Fruit fly (Drosophila melanogaster) whole organism, embryonic: ENCODE data around the gene CG8543.

Experiments used
- Ada2b ChIP-seq: fragments of 200-800 bp; sonication (Bioruptor generic); IDR thresholded peaks from 2 replicates; pipeline ENCODE4 v1.3.6; 2022; ENCODE audit warnings: missing biosample characterization, missing genetic modification characterization
- Adf1 ChIP-seq: fragments of 200-800 bp; sonication (Bioruptor generic); IDR thresholded peaks from 2 replicates; pipeline ENCODE4 v1.3.6; 2022; ENCODE audit warnings: missing biosample characterization, missing genetic modification characterization
- B-H1 ChIP-seq: fragments of 200-800 bp; sonication (Bioruptor generic); IDR thresholded peaks from 3 replicates; pipeline ENCODE4 v1.3.6; 2022; ENCODE audit warnings: missing biosample characterization, missing genetic modification characterization
- CG11456 ChIP-seq: fragments of 200-800 bp; sonication (Bioruptor generic); IDR thresholded peaks from 3 replicates; pipeline ENCODE4 v1.3.6; 2022; ENCODE audit warnings: missing biosample characterization, missing genetic modification characterization
- CG12236 ChIP-seq: fragments of 200-800 bp; sonication (Bioruptor generic); optimal IDR thresholded peaks from 2 replicates; lab custom pipeline; 2016; ENCODE audit warnings: missing biosample characterization, missing genetic modification characterization
- CG12744 ChIP-seq: fragments of 200-800 bp; sonication (Bioruptor generic); optimal IDR thresholded peaks from 2 replicates; lab custom pipeline; 2016; ENCODE audit warnings: missing biosample characterization, missing genetic modification characterization
- CG14667 ChIP-seq: fragments of 200-800 bp; sonication (Bioruptor generic); IDR thresholded peaks from 2 replicates; pipeline ENCODE4 v1.3.6; 2022; ENCODE audit warnings: missing biosample characterization, missing genetic modification characterization
- CG15011 ChIP-seq: fragments of 200-800 bp; sonication (Bioruptor generic); optimal IDR thresholded peaks from 3 replicates; lab custom pipeline; 2018; ENCODE audit warnings: missing biosample characterization, mild to moderate bottlenecking, missing genetic modification characterization
- CG18619 ChIP-seq: fragments of 200-800 bp; sonication (Bioruptor generic); optimal IDR thresholded peaks from 3 replicates; lab custom pipeline; 2017; ENCODE audit warnings: missing biosample characterization, mild to moderate bottlenecking, missing genetic modification characterization
- CG2202 ChIP-seq: fragments of 200-800 bp; sonication (Bioruptor generic); optimal IDR thresholded peaks from 2 replicates; lab custom pipeline; 2018; ENCODE audit warnings: missing biosample characterization, mild to moderate bottlenecking, missing genetic modification characterization
- CG2712 ChIP-seq: fragments of 200-800 bp; optimal IDR thresholded peaks from 3 replicates; lab custom pipeline; 2019; ENCODE audit warnings: missing biosample characterization, mild to moderate bottlenecking, missing genetic modification characterization, moderate library complexity
- CG2875 ChIP-seq: fragments of 200-800 bp; sonication (Bioruptor generic); optimal IDR thresholded peaks from 2 replicates; lab custom pipeline; 2017; ENCODE audit warnings: missing biosample characterization, mild to moderate bottlenecking, missing genetic modification characterization, missing genetic modification reagents
- CG5180 ChIP-seq: fragments of 200-800 bp; sonication (Bioruptor generic); optimal IDR thresholded peaks from 3 replicates; lab custom pipeline; 2017; ENCODE audit warnings: missing biosample characterization, missing genetic modification characterization, mild to moderate bottlenecking, moderate library complexity, missing genetic modification reagents
- CG6254 ChIP-seq: fragments of 200-800 bp; sonication (Bioruptor generic); optimal IDR thresholded peaks from 3 replicates; lab custom pipeline; 2017; ENCODE audit warnings: mild to moderate bottlenecking, missing biosample characterization, missing genetic modification reagents, missing genetic modification characterization
- CG6272 ChIP-seq: fragments of 200-800 bp; sonication (Bioruptor generic); IDR thresholded peaks from 2 replicates; pipeline ENCODE4 v1.3.6; 2022; ENCODE audit warnings: missing biosample characterization, missing genetic modification characterization
- CG7556 ChIP-seq: fragments of 200-800 bp; sonication (Bioruptor generic); optimal IDR thresholded peaks from 2 replicates; lab custom pipeline; 2017; ENCODE audit warnings: missing biosample characterization, mild to moderate bottlenecking, missing genetic modification characterization
- CG8281 ChIP-seq: fragments of 200-800 bp; sonication (Bioruptor generic); optimal IDR thresholded peaks from 2 replicates; lab custom pipeline; 2018; ENCODE audit warnings: missing biosample characterization, mild to moderate bottlenecking, missing genetic modification characterization, moderate library complexity
- CG9876 ChIP-seq: fragments of 200-800 bp; sonication (Bioruptor generic); optimal IDR thresholded peaks from 2 replicates; lab custom pipeline; 2016; ENCODE audit warnings: missing biosample characterization, missing genetic modification characterization
- Deaf1 ChIP-seq: fragments of 200-800 bp; optimal IDR thresholded peaks from 3 replicates; lab custom pipeline; 2019; ENCODE audit warnings: missing biosample characterization, mild to moderate bottlenecking, missing genetic modification characterization, moderate library complexity
- E2f2 ChIP-seq: fragments of 200-800 bp; sonication (Bioruptor generic); IDR thresholded peaks from 2 replicates; pipeline ENCODE4 v1.3.6; 2022; ENCODE audit warnings: missing biosample characterization, missing genetic modification characterization
- H15 ChIP-seq: fragments of 200-800 bp; sonication (Bioruptor generic); IDR thresholded peaks from 3 replicates; pipeline ENCODE4 v1.3.6; 2022; ENCODE audit warnings: missing biosample characterization, missing genetic modification characterization
- Hmx ChIP-seq: fragments of 200-800 bp; sonication (Bioruptor generic); optimal IDR thresholded peaks from 2 replicates; lab custom pipeline; 2016; ENCODE audit warnings: missing biosample characterization, missing genetic modification characterization
- Hr51 ChIP-seq, 2 experiments: fragments of 200-800 bp; sonication (Bioruptor generic); optimal IDR thresholded peaks; 2 replicates in 1 of 2; 3 replicates in 1 of 2; lab custom pipeline; 2016 to 2018; ENCODE audit warnings: missing biosample characterization in 2 of 2, missing genetic modification characterization in 2 of 2, mild to moderate bottlenecking in 1 of 2, moderate library complexity in 1 of 2
- Hsf ChIP-seq: fragments of 200-800 bp; sonication (Bioruptor generic); optimal IDR thresholded peaks from 3 replicates; lab custom pipeline; 2016; ENCODE audit warnings: missing biosample characterization, missing genetic modification characterization
- Nf-YB ChIP-seq: fragments of 200-800 bp; sonication (Bioruptor generic); optimal IDR thresholded peaks from 3 replicates; lab custom pipeline; 2019; ENCODE audit warnings: missing biosample characterization, mild to moderate bottlenecking, missing genetic modification characterization, moderate library complexity
- Opbp ChIP-seq: fragments of 200-800 bp; sonication (Bioruptor generic); IDR thresholded peaks from 3 replicates; pipeline ENCODE4 v1.3.6; 2022; ENCODE audit warnings: missing biosample characterization, missing genetic modification characterization; ENCODE audit not compliant: partially characterized antibody
- Rfx ChIP-seq: fragments of 200-800 bp; sonication (Bioruptor generic); IDR thresholded peaks from 2 replicates; pipeline ENCODE4 v1.3.6; 2022; ENCODE audit warnings: missing biosample characterization, missing genetic modification characterization
- Six4 ChIP-seq: fragments of 200-800 bp; sonication (Bioruptor generic); optimal IDR thresholded peaks from 2 replicates; lab custom pipeline; 2016; ENCODE audit warnings: missing biosample characterization, missing genetic modification characterization
- Sox102F ChIP-seq: fragments of 200-800 bp; sonication (Bioruptor generic); optimal IDR thresholded peaks from 2 replicates; lab custom pipeline; 2018; ENCODE audit warnings: missing biosample characterization, mild to moderate bottlenecking, missing genetic modification characterization, moderate library complexity
- TFAM ChIP-seq: fragments of 200-800 bp; sonication (Bioruptor generic); optimal IDR thresholded peaks from 2 replicates; lab custom pipeline; 2017; ENCODE audit warnings: missing biosample characterization, missing genetic modification characterization, inconsistent platforms
- bcd ChIP-seq: fragments of 200-800 bp; sonication (Bioruptor generic); optimal IDR thresholded peaks from 2 replicates; lab custom pipeline; 2017; ENCODE audit warnings: missing biosample characterization, mild to moderate bottlenecking, missing genetic modification characterization
- bigmax ChIP-seq: fragments of 200-800 bp; sonication (Bioruptor generic); optimal IDR thresholded peaks from 2 replicates; lab custom pipeline; 2018; ENCODE audit warnings: missing biosample characterization, mild to moderate bottlenecking, missing genetic modification characterization
- dimm ChIP-seq: fragments of 200-800 bp; sonication (Bioruptor generic); IDR thresholded peaks from 2 replicates; pipeline ENCODE4 v1.3.6; 2022; ENCODE audit warnings: missing biosample characterization, missing genetic modification characterization
- dm ChIP-seq: fragments of 200-800 bp; sonication (Bioruptor generic); optimal IDR thresholded peaks from 3 replicates; lab custom pipeline; 2016; ENCODE audit warnings: missing biosample characterization, missing genetic modification characterization
- gcm ChIP-seq: fragments of 200-800 bp; sonication (Bioruptor generic); optimal IDR thresholded peaks from 2 replicates; lab custom pipeline; 2019; ENCODE audit warnings: missing biosample characterization, mild to moderate bottlenecking, missing genetic modification characterization, moderate library complexity
- luna ChIP-seq: fragments of 200-800 bp; sonication (Bioruptor generic); optimal IDR thresholded peaks from 2 replicates; lab custom pipeline; 2016; ENCODE audit warnings: missing biosample characterization, missing genetic modification characterization
- mam ChIP-seq: fragments of 200-800 bp; sonication (Bioruptor generic); optimal IDR thresholded peaks from 3 replicates; lab custom pipeline; 2016; ENCODE audit warnings: missing biosample characterization, missing genetic modification characterization
- mld ChIP-seq: fragments of 200-800 bp; sonication (Bioruptor generic); IDR thresholded peaks from 3 replicates; pipeline ENCODE4 v1.3.6; 2022; ENCODE audit warnings: missing biosample characterization, missing genetic modification characterization; ENCODE audit not compliant: partially characterized antibody
- nau ChIP-seq: fragments of 200-800 bp; sonication (Bioruptor generic); optimal IDR thresholded peaks from 3 replicates; lab custom pipeline; 2017; ENCODE audit warnings: missing biosample characterization, mild to moderate bottlenecking, missing genetic modification characterization, missing genetic modification reagents
- nerfin-2 ChIP-seq: fragments of 200-800 bp; sonication (Bioruptor generic); IDR thresholded peaks from 2 replicates; pipeline ENCODE4 v1.3.6; 2022; ENCODE audit warnings: missing biosample characterization, missing genetic modification characterization; ENCODE audit not compliant: partially characterized antibody
- sc ChIP-seq, 3 experiments: fragments of >200 bp in 2 of 3; fragments of 200-800 bp in 1 of 3; sonication (Bioruptor generic) in 1 of 3; optimal IDR thresholded peaks; 2 replicates in 2 of 3; 3 replicates in 1 of 3; lab custom pipeline; 2017; ENCODE audit warnings: mild to moderate bottlenecking in 1 of 3, missing biosample characterization in 1 of 3, missing genetic modification characterization in 1 of 3, missing genetic modification reagents in 1 of 3
- sens ChIP-seq: fragments of 200-800 bp; sonication (Bioruptor generic); peaks from one replicate; lab custom pipeline; 2016; ENCODE audit warnings: missing biosample characterization, missing genetic modification characterization
- stwl ChIP-seq: fragments of 200-800 bp; sonication (Bioruptor generic); optimal IDR thresholded peaks from 3 replicates; lab custom pipeline; 2018; ENCODE audit warnings: missing biosample characterization, mild to moderate bottlenecking, missing genetic modification characterization, moderate library complexity
- tll ChIP-seq, 2 experiments: fragments of 200-800 bp in 1 of 2; fragments of >200 bp in 1 of 2; sonication (Bioruptor generic) in 1 of 2; optimal IDR thresholded peaks; 2 replicates each; lab custom pipeline; 2017 to 2019; ENCODE audit warnings: missing biosample characterization in 2 of 2, missing genetic modification characterization in 2 of 2, mild to moderate bottlenecking in 1 of 2, moderate library complexity in 1 of 2
- toy ChIP-seq: fragments of 200-800 bp; sonication (Bioruptor generic); IDR thresholded peaks from 2 replicates; pipeline ENCODE4 v1.3.6; 2022; ENCODE audit warnings: missing biosample characterization, missing genetic modification characterization
- unpg ChIP-seq: fragments of 200-800 bp; sonication (Bioruptor generic); optimal IDR thresholded peaks from 3 replicates; lab custom pipeline; 2018; ENCODE audit warnings: missing biosample characterization, mild to moderate bottlenecking, missing genetic modification characterization, moderate library complexity
- wek ChIP-seq: fragments of 200-800 bp; sonication (Bioruptor generic); optimal IDR thresholded peaks from 3 replicates; lab custom pipeline; 2018; ENCODE audit warnings: missing biosample characterization, mild to moderate bottlenecking, missing genetic modification characterization, moderate library complexity

The CG8543 gene

dm6 chr3L:7510414-7511384, 40.6 kb upstream of the CG8543 start, which contains the start of gene CG7546 (continued):
- TF ChIP-seq unpg (GFP tag; lab: Kevin White, UChicago) (no peak), CG7556 (GFP tag; lab: Kevin White, UChicago) (peak; percentile 30), CG2712 (peak; percentile 33), H15 (no peak), bigmax (GFP tag; lab: Kevin White, UChicago) (no peak), Hsf (peak; percentile 16), wek (GFP tag; lab: Kevin White, UChicago) (no peak), sens (peak; percentile 34), toy (GFP tag; lab: Robert Waterston, UW) (no peak), dm (GFP tag; lab: Kevin White, UChicago) (peak; percentile 52), CG12744 (no peak), Deaf1 (tag; lab: Kevin White, UChicago) (peak; percentile 29), CG14667 (GFP tag; lab: Robert Waterston, UW) (0 out of 2 replicates have a peak, but pooled peaks have one; percentile 23), mam (peak; percentile 7), Rfx (GFP tag; lab: Robert Waterston, UW) (peak; percentile 49), nerfin-2 (GFP tag; lab: Robert Waterston, UW) (no peak), CG5180 (GFP tag; lab: Kevin White, UChicago) (no peak), Hmx (no peak), CG6254 (GFP tag; lab: Kevin White, UChicago) (no peak), mld (no peak), Opbp (no peak), E2f2 (GFP tag; lab: Robert Waterston, UW) (peak; percentile 92), nau (no peak), Sox102F (GFP tag; lab: Kevin White, UChicago) (no peak), Nf-YB (GFP tag; lab: Kevin White, UChicago) (no peak), CG18619 (peak; percentile 34), CG8281 (tag; lab: Kevin White, UChicago) (no peak), tll (GFP tag; optimal IDR thresholded peaks at IDR 0.05; lab: Kevin White, UChicago) (no peak), CG12236 (GFP tag; lab: Kevin White, UChicago) (no peak), sc (optimal IDR thresholded peaks at IDR 0.05; lab: Kevin White, UChicago) (no peak), sc (GFP tag; optimal IDR thresholded peaks at IDR 0.05; lab: Kevin White, UChicago) (no peak), TFAM (no peak), Six4 (no peak), gcm (GFP tag; lab: Kevin White, UChicago) (no peak), bcd (GFP tag; lab: Kevin White, UChicago) (peak; percentile 31), B-H1 (GFP tag; lab: Robert Waterston, UW) (no peak), CG2202 (no peak), CG9876 (GFP tag; lab: Kevin White, UChicago) (no peak), Adf1 (GFP tag; lab: Robert Waterston, UW) (no peak), Ada2b (GFP tag; lab: Robert Waterston, UW) (no peak), CG2875 (no peak), stwl (tag; lab: Kevin White, UChicago) (peak; percentile 62), Hr51 (GFP tag; optimal IDR thresholded peaks at IDR 0.05; lab: Kevin White, UChicago) (peak in 1 of 2 experiments; percentile 40), CG15011 (GFP tag; lab: Kevin White, UChicago) (no peak), CG11456 (GFP tag; lab: Robert Waterston, UW) (no peak; the same call in 2 of the 3 replicates), dimm (GFP tag; lab: Robert Waterston, UW) (no peak), luna (GFP tag; lab: Kevin White, UChicago) (no peak), CG6272 (GFP tag; lab: Robert Waterston, UW) (peak; percentile 33; the same call in 1 of the 2 replicates)
